Fruit fly (Drosophila melanogaster) S2 (cell line): ENCODE results near the gene aust.
A peak's percentile ranks its signal among the peaks of the same experiment; 100 is the strongest.

Experiments used
- CG8478 ChIP-seq: fragments of >200 bp; optimal IDR thresholded peaks from 2 replicates; lab custom pipeline; 2018
- CTCF ChIP-seq, 2 experiments: fragments of >200 bp; optimal IDR thresholded peaks; 2 replicates each; lab custom pipeline; 2018

Gene aust

dm6 chr2L:9215899-9216298, 34.9 kb downstream of the aust start:
- TF ChIP-seq CTCF (optimal IDR thresholded peaks at IDR 0.05; lab: Kevin White, UChicago) (no peak), CG8478 (lab: Kevin White, UChicago) (no peak)

dm6 chr2L:9213626-9214025, 37.2 kb downstream of the aust start:
- TF ChIP-seq CTCF (optimal IDR thresholded peaks at IDR 0.05; lab: Kevin White, UChicago), result no peak
- no peak for TF ChIP-seq CG8478 (lab: Kevin White, UChicago)

dm6 chr2L:9210864-9211701, 39.8 kb downstream of the aust start:
- TF ChIP-seq CTCF (optimal IDR thresholded peaks at IDR 0.05; lab: Kevin White, UChicago) (no peak), CG8478 (lab: Kevin White, UChicago) (no peak)

- TF ChIP-seq CG8478 (lab: Kevin White, UChicago), result no peak
- no peak for TF ChIP-seq CTCF (optimal IDR thresholded peaks at IDR 0.05; lab: Kevin White, UChicago)
Observed at dm6 chr2L:9207133-9207532, 43.7 kb downstream of the aust start.

dm6 chr2L:9206401-9206800, 44.4 kb downstream of the aust start:
- TF ChIP-seq CG8478 (lab: Kevin White, UChicago) (no peak), CTCF (optimal IDR thresholded peaks at IDR 0.05; lab: Kevin White, UChicago) (no peak)

dm6 chr2L:9205133-9205615, 45.7 kb downstream of the aust start:
- TF ChIP-seq CG8478 (lab: Kevin White, UChicago) (no peak), CTCF (optimal IDR thresholded peaks at IDR 0.05; lab: Kevin White, UChicago) (no peak)

- peak in 1 of 2 experiments; percentile 39 for TF ChIP-seq CTCF (optimal IDR thresholded peaks at IDR 0.05; lab: Kevin White, UChicago)
- TF ChIP-seq CG8478 (lab: Kevin White, UChicago), result no peak
Observed at dm6 chr2L:9203401-9203800, 47.4 kb downstream of the aust start.
